Worm (Caenorhabditis elegans) whole organism, midembryonic: Measurements from ENCODE around the gene C53A3.1.

Experiments used
- T22C8.4 ChIP-seq: fragments of 200-800 bp; sonication (Bioruptor generic); IDR thresholded peaks from 2 replicates; pipeline ENCODE4 v1.3.6; 2022; ENCODE audit warnings: missing genetic modification characterization, missing compliant biosample characterization
- cog-1 ChIP-seq: sonication (generic microtip); optimal IDR thresholded peaks from 2 replicates; lab custom pipeline; 2016; ENCODE audit warnings: missing genetic modification characterization, missing compliant biosample characterization
- flt-1 ChIP-seq: fragments of 200-800 bp; sonication (Bioruptor generic); IDR thresholded peaks from 2 replicates; pipeline ENCODE4 v1.3.6; 2022; ENCODE audit warnings: missing genetic modification characterization, missing compliant biosample characterization
- klf-2 ChIP-seq: fragments of 200-800 bp; sonication (Bioruptor generic); conservative IDR thresholded peaks from 2 replicates; pipeline ENCODE4 v1.3.6; 2022; ENCODE audit warnings: missing genetic modification reagents, missing genetic modification characterization, missing compliant biosample characterization
- med-1 ChIP-seq: sonication (generic microtip); optimal IDR thresholded peaks from 2 replicates; lab custom pipeline; 2017; ENCODE audit warnings: missing genetic modification characterization, mild to moderate bottlenecking, missing compliant biosample characterization, antibody characterized with exemption, missing genetic modification reagents; ENCODE audit not compliant: insufficient read depth
- ref-1 ChIP-seq: fragments of 200-800 bp; sonication (Bioruptor generic); conservative IDR thresholded peaks from 2 replicates; pipeline ENCODE4 v1.3.6; 2022; ENCODE audit warnings: missing genetic modification reagents, missing genetic modification characterization, missing compliant biosample characterization
- tab-1 ChIP-seq: fragments of 200-800 bp; sonication (Bioruptor generic); IDR thresholded peaks from 2 replicates; pipeline ENCODE4 v1.3.6; 2022; ENCODE audit warnings: missing genetic modification characterization, missing compliant biosample characterization
- ztf-23 ChIP-seq: fragments of 200-800 bp; sonication (Bioruptor generic); IDR thresholded peaks from 2 replicates; pipeline ENCODE4 v1.3.6; 2022; ENCODE audit warnings: missing genetic modification reagents, missing genetic modification characterization, missing compliant biosample characterization
- ztf-29 ChIP-seq: fragments of 200-800 bp; sonication (Bioruptor generic); IDR thresholded peaks from 2 replicates; pipeline ENCODE4 v1.3.6; 2022; ENCODE audit warnings: missing genetic modification reagents, missing genetic modification characterization, missing compliant biosample characterization

Gene C53A3.1

ce11 chrV:5730783-5731182, 29.2 kb downstream of the C53A3.1 start, which contains the start of gene K09H11.15:
Gene K09H11.15 (minus strand): TSS chrV:5730883.
- TF ChIP-seq klf-2 (GFP tag; lab: Robert Waterston, UW) = no peak
- TF ChIP-seq ztf-29 (GFP tag; lab: Robert Waterston, UW) = no peak
- TF ChIP-seq ztf-23 (GFP tag; lab: Robert Waterston, UW) = no peak
- no peak for TF ChIP-seq ref-1 (GFP tag; lab: Robert Waterston, UW)
- no peak for TF ChIP-seq T22C8.4 (GFP tag; lab: Robert Waterston, UW)
- no peak for TF ChIP-seq tab-1 (GFP tag; lab: Robert Waterston, UW)
- TF ChIP-seq flt-1 = no peak
- TF ChIP-seq cog-1 = no peak
- no peak for TF ChIP-seq med-1

- TF ChIP-seq ztf-29 (GFP tag; lab: Robert Waterston, UW) = no peak
- TF ChIP-seq tab-1 (GFP tag; lab: Robert Waterston, UW) = no peak
- TF ChIP-seq klf-2 (GFP tag; lab: Robert Waterston, UW) = no peak
- no peak for TF ChIP-seq med-1
- no peak for TF ChIP-seq T22C8.4 (GFP tag; lab: Robert Waterston, UW)
- no peak for TF ChIP-seq cog-1
- no peak for TF ChIP-seq ref-1 (GFP tag; lab: Robert Waterston, UW)
- no peak for TF ChIP-seq ztf-23 (GFP tag; lab: Robert Waterston, UW)
- TF ChIP-seq flt-1 = no peak
These were observed 33.6 kb downstream of the C53A3.1 start, which contains the start of gene K09H11.4 for ce11 chrV:5726463-5726862. Gene K09H11.4 (minus strand): TSS chrV:5726563.

ce11 chrV:5724395-5724794, 35.6 kb downstream of the C53A3.1 start:
- TF ChIP-seq ztf-29 (GFP tag; lab: Robert Waterston, UW) (no peak), med-1 (no peak), cog-1 (no peak), flt-1 (no peak), ztf-23 (GFP tag; lab: Robert Waterston, UW) (no peak), T22C8.4 (GFP tag; lab: Robert Waterston, UW) (no peak), ref-1 (GFP tag; lab: Robert Waterston, UW) (no peak), klf-2 (GFP tag; lab: Robert Waterston, UW) (no peak), tab-1 (GFP tag; lab: Robert Waterston, UW) (no peak)

ce11 chrV:5722093-5722492, 37.9 kb downstream of the C53A3.1 start:
- TF ChIP-seq klf-2 (GFP tag; lab: Robert Waterston, UW) (no peak), T22C8.4 (GFP tag; lab: Robert Waterston, UW) (no peak), ref-1 (GFP tag; lab: Robert Waterston, UW) (no peak), ztf-29 (GFP tag; lab: Robert Waterston, UW) (no peak), ztf-23 (GFP tag; lab: Robert Waterston, UW) (no peak), tab-1 (GFP tag; lab: Robert Waterston, UW) (no peak)

ce11 chrV:5717237-5717935, 42.6 kb downstream of the C53A3.1 start, which contains the start of gene rga-3:
Gene rga-3 (plus strand): TSS chrV:5717885.
- TF ChIP-seq med-1 = no peak
- no peak for TF ChIP-seq flt-1
- TF ChIP-seq ztf-29 (GFP tag; lab: Robert Waterston, UW) = no peak
- TF ChIP-seq T22C8.4 (GFP tag; lab: Robert Waterston, UW) = no peak
- no peak for TF ChIP-seq cog-1
- no peak for TF ChIP-seq ztf-23 (GFP tag; lab: Robert Waterston, UW)
- no peak for TF ChIP-seq klf-2 (GFP tag; lab: Robert Waterston, UW)
- TF ChIP-seq ref-1 (GFP tag; lab: Robert Waterston, UW) = no peak
- TF ChIP-seq tab-1 (GFP tag; lab: Robert Waterston, UW) = no peak

- TF ChIP-seq ztf-23 (GFP tag; lab: Robert Waterston, UW) (no peak), klf-2 (GFP tag; lab: Robert Waterston, UW) (no peak), ztf-29 (GFP tag; lab: Robert Waterston, UW) (no peak)
These were observed 43.5 kb downstream of the C53A3.1 start, which contains the start of gene K09H11.9 for ce11 chrV:5716508-5716907. Gene K09H11.9 (minus strand): TSS chrV:5716608.

- no peak for TF ChIP-seq ztf-23 (GFP tag; lab: Robert Waterston, UW)
- no peak for TF ChIP-seq flt-1
- no peak for TF ChIP-seq cog-1
- no peak for TF ChIP-seq klf-2 (GFP tag; lab: Robert Waterston, UW)
- TF ChIP-seq ztf-29 (GFP tag; lab: Robert Waterston, UW) = no peak
These were observed 46.5 kb downstream of the C53A3.1 start for ce11 chrV:5713510-5713909.

ce11 chrV:5712652-5713051, 47.4 kb downstream of the C53A3.1 start, which contains the start of gene gcst-1:
Gene gcst-1 (plus strand): TSS chrV:5712928.
- TF ChIP-seq ztf-23 (GFP tag; lab: Robert Waterston, UW) (no peak), med-1 (no peak), ref-1 (GFP tag; lab: Robert Waterston, UW) (no peak)

ce11 chrV:5712189-5712588, 47.8 kb downstream of the C53A3.1 start:
- TF ChIP-seq ref-1 (GFP tag; lab: Robert Waterston, UW) (no peak), cog-1 (no peak), med-1 (no peak), klf-2 (GFP tag; lab: Robert Waterston, UW) (no peak), tab-1 (GFP tag; lab: Robert Waterston, UW) (no peak), T22C8.4 (GFP tag; lab: Robert Waterston, UW) (no peak), ztf-29 (GFP tag; lab: Robert Waterston, UW) (no peak), ztf-23 (GFP tag; lab: Robert Waterston, UW) (no peak), flt-1 (no peak)
